Fruit fly (Drosophila melanogaster) whole organism, wandering third instar larva: ENCODE measurements around the gene Pex12.
A peak's percentile ranks its signal among the peaks of the same experiment; 100 is the strongest.

Source experiments
- CG9705 ChIP-seq: fragments of 200-800 bp; sonication (Bioruptor generic); optimal IDR thresholded peaks from 2 replicates; lab custom pipeline; 2018; ENCODE audit warnings: missing biosample characterization, mild to moderate bottlenecking, missing genetic modification characterization
- GATAd ChIP-seq: sonication (Bioruptor generic); optimal IDR thresholded peaks from 2 replicates; lab custom pipeline; 2016; ENCODE audit warnings: missing biosample characterization, missing genetic modification characterization
- Sp1 ChIP-seq: fragments of 200-800 bp; sonication (Bioruptor generic); optimal IDR thresholded peaks from 3 replicates; lab custom pipeline; 2019; ENCODE audit warnings: missing biosample characterization, mild to moderate bottlenecking, missing genetic modification characterization, moderate library complexity
- br ChIP-seq: fragments of 200-800 bp; sonication (Bioruptor generic); optimal IDR thresholded peaks from 2 replicates; lab custom pipeline; 2016; ENCODE audit warnings: missing biosample characterization, missing genetic modification characterization
- brk ChIP-seq: fragments of 200-800 bp; sonication (Bioruptor generic); optimal IDR thresholded peaks from 2 replicates; lab custom pipeline; 2016; ENCODE audit warnings: missing biosample characterization, mild to moderate bottlenecking, missing genetic modification characterization
- ey ChIP-seq: fragments of 200-800 bp; sonication (Bioruptor generic); optimal IDR thresholded peaks from 2 replicates; lab custom pipeline; 2016; ENCODE audit warnings: missing biosample characterization, missing genetic modification characterization
- h ChIP-seq: fragments of 200-800 bp; sonication (Bioruptor generic); optimal IDR thresholded peaks from 3 replicates; lab custom pipeline; 2016; ENCODE audit warnings: missing biosample characterization, mild to moderate bottlenecking, missing genetic modification characterization
- psq ChIP-seq: fragments of 200-800 bp; sonication (Bioruptor generic); optimal IDR thresholded peaks from 3 replicates; lab custom pipeline; 2017; ENCODE audit warnings: missing biosample characterization, mild to moderate bottlenecking, missing genetic modification characterization, moderate library complexity
- sage ChIP-seq: fragments of 200-800 bp; sonication (Bioruptor generic); optimal IDR thresholded peaks from 2 replicates; lab custom pipeline; 2016; ENCODE audit warnings: missing biosample characterization, mild to moderate bottlenecking, missing genetic modification characterization

dm6 chr2L:856690-857488, 41.1 kb downstream of the Pex12 start:
- TF ChIP-seq psq (GFP tag; lab: Kevin White, UChicago) = peak; percentile 25
- TF ChIP-seq sage = peak; percentile 12
- TF ChIP-seq br (GFP tag; lab: Kevin White, UChicago) = no peak
- peak; percentile 0 for TF ChIP-seq h (GFP tag; lab: Kevin White, UChicago)
- no peak for TF ChIP-seq GATAd
- peak; percentile 48 for TF ChIP-seq ey (GFP tag; lab: Kevin White, UChicago)
- TF ChIP-seq CG9705 (GFP tag; lab: Kevin White, UChicago) = no peak
- no peak for TF ChIP-seq Sp1 (GFP tag; lab: Kevin White, UChicago)
- TF ChIP-seq brk (GFP tag; lab: Kevin White, UChicago) = no peak
